Fruit fly (Drosophila melanogaster) whole organism, embryonic: Measurements from ENCODE around the gene CG31381.

Source experiments
- CG10267 ChIP-seq: fragments of 200-800 bp; sonication (Bioruptor generic); optimal IDR thresholded peaks from 2 replicates; lab custom pipeline; 2018; ENCODE audit warnings: missing biosample characterization, mild to moderate bottlenecking, missing genetic modification characterization, moderate library complexity
- CG10431 ChIP-seq: fragments of 200-800 bp; sonication (Bioruptor generic); optimal IDR thresholded peaks from 3 replicates; lab custom pipeline; 2018; ENCODE audit warnings: missing biosample characterization, mild to moderate bottlenecking, missing genetic modification characterization
- CG11398 ChIP-seq: fragments of 200-800 bp; sonication (Bioruptor generic); optimal IDR thresholded peaks from 2 replicates; lab custom pipeline; 2016; ENCODE audit warnings: missing biosample characterization, missing genetic modification characterization
- CG11456 ChIP-seq: fragments of 200-800 bp; sonication (Bioruptor generic); IDR thresholded peaks from 3 replicates; pipeline ENCODE4 v1.3.6; 2022; ENCODE audit warnings: missing biosample characterization, missing genetic modification characterization
- CG1233 ChIP-seq: fragments of 200-800 bp; sonication (Bioruptor generic); optimal IDR thresholded peaks from 4 replicates; lab custom pipeline; 2018; ENCODE audit warnings: missing biosample characterization, mild to moderate bottlenecking, missing genetic modification characterization
- CG13894 ChIP-seq: fragments of 200-800 bp; sonication (Bioruptor generic); optimal IDR thresholded peaks from 3 replicates; lab custom pipeline; 2018; ENCODE audit warnings: missing biosample characterization, mild to moderate bottlenecking, missing genetic modification characterization, moderate library complexity
- CG14014 ChIP-seq: fragments of 200-800 bp; sonication (Bioruptor generic); IDR thresholded peaks from 2 replicates; pipeline ENCODE4 v1.3.6; 2022; ENCODE audit warnings: missing biosample characterization, missing genetic modification characterization
- CG14667 ChIP-seq: fragments of 200-800 bp; sonication (Bioruptor generic); IDR thresholded peaks from 2 replicates; pipeline ENCODE4 v1.3.6; 2022; ENCODE audit warnings: missing biosample characterization, missing genetic modification characterization
- CG14710 ChIP-seq: fragments of 200-800 bp; sonication (Bioruptor generic); optimal IDR thresholded peaks from 3 replicates; lab custom pipeline; 2019; ENCODE audit warnings: missing biosample characterization, mild to moderate bottlenecking, missing genetic modification characterization, moderate library complexity
- CG16779 ChIP-seq: fragments of 200-800 bp; sonication (Bioruptor generic); IDR thresholded peaks from 2 replicates; pipeline ENCODE4 v1.3.6; 2022; ENCODE audit warnings: missing biosample characterization, missing genetic modification characterization
- CG2116 ChIP-seq: fragments of 200-800 bp; sonication (Bioruptor generic); optimal IDR thresholded peaks from 3 replicates; lab custom pipeline; 2018; ENCODE audit warnings: missing biosample characterization, mild to moderate bottlenecking, missing genetic modification characterization
- CG34224 ChIP-seq: fragments of 200-800 bp; sonication (Bioruptor generic); IDR thresholded peaks from 3 replicates; pipeline ENCODE4 v1.3.6; 2022; ENCODE audit warnings: missing biosample characterization, missing genetic modification characterization; ENCODE audit not compliant: partially characterized antibody
- CG34422 ChIP-seq: fragments of 200-800 bp; sonication (Bioruptor generic); IDR thresholded peaks from 3 replicates; pipeline ENCODE4 v1.3.6; 2022; ENCODE audit warnings: missing biosample characterization, missing genetic modification characterization
- CG4617 ChIP-seq: fragments of 200-800 bp; sonication (Bioruptor generic); optimal IDR thresholded peaks from 3 replicates; lab custom pipeline; 2016; ENCODE audit warnings: missing biosample characterization, missing genetic modification characterization, borderline replicate concordance
- CG5245 ChIP-seq: fragments of 200-800 bp; sonication (Bioruptor generic); optimal IDR thresholded peaks from 3 replicates; lab custom pipeline; 2016; ENCODE audit warnings: missing biosample characterization, missing genetic modification characterization
- CG6175 ChIP-seq: fragments of 200-800 bp; sonication (Bioruptor generic); IDR thresholded peaks from 3 replicates; pipeline ENCODE4 v1.3.6; 2022; ENCODE audit warnings: missing biosample characterization, missing genetic modification characterization
- CG6254 ChIP-seq: fragments of 200-800 bp; sonication (Bioruptor generic); optimal IDR thresholded peaks from 3 replicates; lab custom pipeline; 2017; ENCODE audit warnings: mild to moderate bottlenecking, missing biosample characterization, missing genetic modification reagents, missing genetic modification characterization
- CG6689 ChIP-seq: fragments of 200-800 bp; sonication (Bioruptor generic); IDR thresholded peaks from 2 replicates; pipeline ENCODE4 v1.3.6; 2022; ENCODE audit warnings: missing biosample characterization, missing genetic modification characterization
- CG7556 ChIP-seq: fragments of 200-800 bp; sonication (Bioruptor generic); optimal IDR thresholded peaks from 2 replicates; lab custom pipeline; 2017; ENCODE audit warnings: missing biosample characterization, mild to moderate bottlenecking, missing genetic modification characterization
- CG9437 ChIP-seq: fragments of 200-800 bp; sonication (Bioruptor generic); optimal IDR thresholded peaks from 2 replicates; lab custom pipeline; 2018; ENCODE audit warnings: missing biosample characterization, mild to moderate bottlenecking, missing genetic modification characterization
- CG9797 ChIP-seq: fragments of 200-800 bp; sonication (Bioruptor generic); optimal IDR thresholded peaks from 3 replicates; lab custom pipeline; 2018; ENCODE audit warnings: missing biosample characterization, mild to moderate bottlenecking, missing genetic modification characterization
- CkIIα-i1 ChIP-seq: fragments of 200-800 bp; sonication (Bioruptor generic); IDR thresholded peaks from 2 replicates; pipeline ENCODE4 v1.3.6; 2022; ENCODE audit warnings: missing biosample characterization, missing genetic modification characterization
- Doc2 ChIP-seq: fragments of 200-800 bp; sonication (Bioruptor generic); IDR thresholded peaks from 2 replicates; pipeline ENCODE4 v1.3.6; 2022; ENCODE audit warnings: missing biosample characterization, missing genetic modification characterization
- Dref ChIP-seq: fragments of 200-800 bp; sonication (Bioruptor generic); IDR thresholded peaks from 2 replicates; pipeline ENCODE4 v1.3.6; 2022; ENCODE audit warnings: missing biosample characterization, missing genetic modification characterization
- E2f1 ChIP-seq: fragments of 200-800 bp; sonication (Bioruptor generic); IDR thresholded peaks from 2 replicates; pipeline ENCODE4 v1.3.6; 2022; ENCODE audit warnings: missing biosample characterization, missing genetic modification characterization
- Fer1 ChIP-seq: fragments of 200-800 bp; sonication (Bioruptor generic); optimal IDR thresholded peaks from 2 replicates; lab custom pipeline; 2017; ENCODE audit warnings: missing biosample characterization, mild to moderate bottlenecking, missing genetic modification characterization
- GATAe ChIP-seq: fragments of 200-800 bp; sonication (Bioruptor generic); conservative IDR thresholded peaks from 2 replicates; pipeline ENCODE4 v1.3.6; 2022; ENCODE audit warnings: missing biosample characterization, missing genetic modification characterization
- Gug ChIP-seq: fragments of 200-800 bp; sonication (Bioruptor generic); IDR thresholded peaks from 4 replicates; pipeline ENCODE4 v1.3.6; 2022; ENCODE audit warnings: missing biosample characterization, missing genetic modification characterization
- H2.0 ChIP-seq: fragments of 200-800 bp; sonication (Bioruptor generic); IDR thresholded peaks from 2 replicates; pipeline ENCODE4 v1.3.6; 2022; ENCODE audit warnings: missing biosample characterization, missing genetic modification characterization
- Hr39 ChIP-seq: fragments of >200 bp; optimal IDR thresholded peaks from 2 replicates; lab custom pipeline; 2017
- Jarid2 ChIP-seq: fragments of 200-800 bp; sonication (Bioruptor generic); optimal IDR thresholded peaks from 3 replicates; lab custom pipeline; 2017; ENCODE audit warnings: mild to moderate bottlenecking, missing biosample characterization, missing genetic modification reagents, missing genetic modification characterization
- MBD-R2 ChIP-seq: fragments of 200-800 bp; sonication (Bioruptor generic); IDR thresholded peaks from 2 replicates; pipeline ENCODE4 v1.3.6; 2022; ENCODE audit warnings: missing biosample characterization, missing genetic modification characterization
- NC2α ChIP-seq: fragments of 200-800 bp; sonication (Bioruptor generic); optimal IDR thresholded peaks from 2 replicates; lab custom pipeline; 2016; ENCODE audit warnings: missing biosample characterization, missing genetic modification characterization
- NFAT ChIP-seq: fragments of 200-800 bp; sonication (Bioruptor generic); IDR thresholded peaks from 2 replicates; pipeline ENCODE4 v1.3.6; 2022; ENCODE audit warnings: missing biosample characterization, missing genetic modification characterization
- Opbp ChIP-seq: fragments of 200-800 bp; sonication (Bioruptor generic); IDR thresholded peaks from 3 replicates; pipeline ENCODE4 v1.3.6; 2022; ENCODE audit warnings: missing biosample characterization, missing genetic modification characterization; ENCODE audit not compliant: partially characterized antibody
- PHDP ChIP-seq: fragments of 200-800 bp; sonication (Bioruptor generic); optimal IDR thresholded peaks from 3 replicates; lab custom pipeline; 2018; ENCODE audit warnings: missing biosample characterization, mild to moderate bottlenecking, missing genetic modification characterization, moderate library complexity
- bowl ChIP-seq: fragments of 200-800 bp; sonication (Bioruptor generic); IDR thresholded peaks from 2 replicates; pipeline ENCODE4 v1.3.6; 2022; ENCODE audit warnings: missing biosample characterization, missing genetic modification characterization
- caup ChIP-seq: fragments of 200-800 bp; sonication (Bioruptor generic); optimal IDR thresholded peaks from 3 replicates; lab custom pipeline; 2017; ENCODE audit warnings: missing biosample characterization, mild to moderate bottlenecking, missing genetic modification characterization, moderate library complexity; ENCODE audit not compliant: severe bottlenecking
- chm ChIP-seq: fragments of 200-800 bp; sonication (Bioruptor generic); IDR thresholded peaks from 2 replicates; pipeline ENCODE4 v1.3.6; 2022; ENCODE audit warnings: missing biosample characterization, missing genetic modification characterization
- croc ChIP-seq: fragments of 200-800 bp; sonication (Bioruptor generic); conservative IDR thresholded peaks from 3 replicates; pipeline ENCODE4 v1.3.6; 2022; ENCODE audit warnings: missing biosample characterization, missing genetic modification characterization
- dm ChIP-seq: fragments of 200-800 bp; sonication (Bioruptor generic); optimal IDR thresholded peaks from 3 replicates; lab custom pipeline; 2016; ENCODE audit warnings: missing biosample characterization, missing genetic modification characterization
- fu2 ChIP-seq: fragments of 200-800 bp; sonication (Bioruptor generic); optimal IDR thresholded peaks from 2 replicates; lab custom pipeline; 2016; ENCODE audit warnings: missing biosample characterization, missing genetic modification characterization
- her ChIP-seq: fragments of 200-800 bp; sonication (Bioruptor generic); optimal IDR thresholded peaks from 2 replicates; lab custom pipeline; 2016; ENCODE audit warnings: missing biosample characterization, missing genetic modification characterization
- maf-S ChIP-seq: fragments of 200-800 bp; sonication (Bioruptor generic); optimal IDR thresholded peaks from 2 replicates; lab custom pipeline; 2016; ENCODE audit warnings: missing biosample characterization, missing genetic modification characterization
- mirr ChIP-seq: fragments of 200-800 bp; sonication (Bioruptor generic); optimal IDR thresholded peaks from 3 replicates; lab custom pipeline; 2018; ENCODE audit warnings: missing biosample characterization, mild to moderate bottlenecking, missing genetic modification characterization
- psq ChIP-seq: fragments of 200-800 bp; sonication (Bioruptor generic); optimal IDR thresholded peaks from 2 replicates; lab custom pipeline; 2017; ENCODE audit warnings: missing biosample characterization, missing genetic modification characterization
- run ChIP-seq: fragments of 200-800 bp; sonication (Bioruptor generic); optimal IDR thresholded peaks from 3 replicates; lab custom pipeline; 2018; ENCODE audit warnings: missing biosample characterization, mild to moderate bottlenecking, missing genetic modification characterization
- so ChIP-seq: fragments of 200-800 bp; sonication (Bioruptor generic); IDR thresholded peaks from 3 replicates; pipeline ENCODE4 v1.3.6; 2022; ENCODE audit warnings: missing biosample characterization, missing genetic modification characterization
- sug ChIP-seq: fragments of 200-800 bp; optimal IDR thresholded peaks from 2 replicates; lab custom pipeline; 2019; ENCODE audit warnings: missing biosample characterization, mild to moderate bottlenecking, missing genetic modification characterization, moderate library complexity
- tap ChIP-seq: fragments of 200-800 bp; optimal IDR thresholded peaks from 3 replicates; lab custom pipeline; 2019; ENCODE audit warnings: missing biosample characterization, mild to moderate bottlenecking, missing genetic modification characterization, moderate library complexity
- unc-4 ChIP-seq: fragments of 200-800 bp; sonication (Bioruptor generic); IDR thresholded peaks from 2 replicates; pipeline ENCODE4 v1.3.6; 2022; ENCODE audit warnings: missing biosample characterization, missing genetic modification characterization; ENCODE audit not compliant: partially characterized antibody

Gene CG31381

DNA sequence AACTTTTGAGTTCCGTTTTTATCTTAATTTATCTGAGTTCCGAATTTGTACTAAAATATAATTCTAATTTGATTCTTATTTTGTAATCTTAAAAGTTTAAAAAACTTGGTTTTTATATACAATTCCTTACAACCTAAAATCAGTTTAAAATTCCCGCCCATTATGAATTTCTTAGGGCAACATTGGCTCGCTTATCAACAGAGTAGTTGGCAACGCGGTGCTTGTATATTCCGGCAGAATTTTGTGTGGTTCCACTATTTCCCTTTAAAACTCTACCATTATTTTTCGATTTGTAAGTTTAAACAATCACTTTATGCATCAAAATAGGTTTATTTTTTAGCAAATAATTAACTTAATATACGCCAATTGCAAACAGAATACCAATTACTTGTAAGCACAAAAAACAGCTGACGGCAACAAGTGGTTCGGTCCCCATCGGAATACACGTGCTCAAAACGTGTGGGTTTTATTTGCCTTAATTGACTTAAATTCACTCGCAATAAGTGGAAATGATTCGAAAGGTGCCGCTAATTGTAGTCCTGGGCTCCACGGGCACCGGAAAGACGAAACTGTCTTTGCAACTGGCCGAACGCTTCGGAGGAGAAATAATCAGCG lies at the start of gene CG31381, which contains the start of gene CG11089 (continued):
- TF ChIP-seq MBD-R2 (GFP tag; lab: Robert Waterston, UW) (0 out of 2 replicates have a peak, but pooled peaks have one; percentile 6), CG11456 (GFP tag; lab: Robert Waterston, UW) (no peak), CG34224 (GFP tag; lab: Robert Waterston, UW) (no peak), Opbp (no peak), Fer1 (no peak), CG6175 (GFP tag; lab: Robert Waterston, UW) (no peak), maf-S (GFP tag; lab: Kevin White, UChicago) (no peak), Hr39 (lab: Kevin White, UChicago) (no peak), dm (peak; percentile 89), fu2 (GFP tag; lab: Kevin White, UChicago) (no peak), CG10267 (tag; lab: Kevin White, UChicago) (peak; percentile 45), sug (tag; lab: Kevin White, UChicago) (no peak), run (tag; lab: Kevin White, UChicago) (peak; percentile 37), CG4617 (GFP tag; lab: Kevin White, UChicago) (no peak), tap (tag; lab: Kevin White, UChicago) (no peak), CG10431 (no peak), NC2α (GFP tag; lab: Kevin White, UChicago) (no peak), chm (GFP tag; lab: Robert Waterston, UW) (no peak), Doc2 (GFP tag; lab: Robert Waterston, UW) (no peak), psq (GFP tag; lab: Kevin White, UChicago) (no peak), so (GFP tag; lab: Robert Waterston, UW) (no peak), E2f1 (GFP tag; lab: Robert Waterston, UW) (no peak), her (no peak), H2.0 (no peak), caup (GFP tag; lab: Kevin White, UChicago) (peak; percentile 45), Jarid2 (GFP tag; lab: Kevin White, UChicago) (no peak), CG5245 (no peak), CG6689 (GFP tag; lab: Robert Waterston, UW) (no peak), CG34422 (no peak), croc (GFP tag; lab: Robert Waterston, UW) (0 out of 3 replicates have a peak, but pooled peaks have one; percentile 3), CG9797 (GFP tag; lab: Kevin White, UChicago) (no peak), CG1233 (GFP tag; lab: Kevin White, UChicago) (no peak), NFAT (GFP tag; lab: Robert Waterston, UW) (no peak), Dref (no peak), CG9437 (GFP tag; lab: Kevin White, UChicago) (no peak), CG14667 (no peak), CG14710 (peak; percentile 100), GATAe (GFP tag; lab: Robert Waterston, UW) (no peak; the same call in 1 of the 2 replicates), CkIIα-i1 (GFP tag; lab: Robert Waterston, UW) (no peak), CG2116 (peak; percentile 5), unc-4 (GFP tag; lab: Robert Waterston, UW) (peak; percentile 16; the same call in 1 of the 2 replicates), Gug (no peak), CG13894 (tag; lab: Kevin White, UChicago) (no peak), mirr (no peak), PHDP (tag; lab: Kevin White, UChicago) (no peak), CG7556 (peak; percentile 24), CG16779 (GFP tag; lab: Robert Waterston, UW) (no peak), CG14014 (GFP tag; lab: Robert Waterston, UW) (no peak), CG6254 (no peak), bowl (GFP tag; lab: Robert Waterston, UW) (no peak), CG11398 (no peak)
